Worm (Caenorhabditis elegans): ENCODE measurements around the gene dlc-4.
"Not testable (repeated sequence)": the region's sequence is repeated elsewhere in the genome, so short reads cannot be mapped to it uniquely, and the experiment has no call there.

The dlc-4 gene

DNA sequence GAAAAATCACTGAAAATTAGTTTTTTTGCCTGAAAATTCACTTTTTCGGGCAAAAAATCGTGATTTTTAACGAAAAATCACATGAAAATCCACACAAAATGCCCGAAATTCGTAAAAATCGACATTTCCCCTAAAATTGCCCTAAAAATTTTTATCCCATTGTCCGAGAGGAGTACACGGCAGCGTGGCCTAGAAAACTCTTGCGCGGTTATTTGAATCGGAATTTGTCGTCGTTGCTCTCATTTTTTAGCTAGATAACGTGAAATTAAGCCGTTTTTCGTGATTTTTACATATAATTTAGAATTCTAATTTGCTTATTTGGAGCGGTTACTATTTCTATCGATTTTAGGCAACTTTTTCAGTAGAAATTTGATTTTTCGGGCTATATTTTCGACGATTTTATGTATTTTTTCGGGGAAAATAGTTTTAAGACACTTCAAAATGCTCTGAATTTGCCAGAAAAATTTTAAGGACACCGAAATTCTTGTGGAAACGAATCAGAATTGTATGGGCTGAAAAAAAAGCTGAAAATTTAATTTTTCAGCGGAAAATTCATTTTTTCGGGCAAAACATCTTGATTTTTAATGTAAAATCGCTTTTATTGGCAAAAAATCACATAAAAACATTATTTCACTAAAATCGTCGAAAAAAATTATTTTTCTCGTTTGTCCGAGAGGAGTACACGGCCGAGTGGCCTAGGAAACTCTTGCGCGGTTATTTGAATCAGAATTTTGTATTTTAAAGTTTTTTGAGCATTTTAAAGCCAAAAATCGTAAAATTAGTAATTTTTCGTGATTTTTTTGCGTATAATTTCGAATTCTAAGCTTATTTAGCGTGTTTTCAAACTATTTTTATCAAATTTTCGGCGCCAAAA, 27.7 kb upstream of the dlc-4 start (continued):
- TF ChIP-seq nhr-129 (tag; optimal IDR thresholded peaks at IDR 0.05): peak; percentile 3
- TF ChIP-seq fos-1 (tag; optimal IDR thresholded peaks at IDR 0.05): peak; percentile 20

DNA sequence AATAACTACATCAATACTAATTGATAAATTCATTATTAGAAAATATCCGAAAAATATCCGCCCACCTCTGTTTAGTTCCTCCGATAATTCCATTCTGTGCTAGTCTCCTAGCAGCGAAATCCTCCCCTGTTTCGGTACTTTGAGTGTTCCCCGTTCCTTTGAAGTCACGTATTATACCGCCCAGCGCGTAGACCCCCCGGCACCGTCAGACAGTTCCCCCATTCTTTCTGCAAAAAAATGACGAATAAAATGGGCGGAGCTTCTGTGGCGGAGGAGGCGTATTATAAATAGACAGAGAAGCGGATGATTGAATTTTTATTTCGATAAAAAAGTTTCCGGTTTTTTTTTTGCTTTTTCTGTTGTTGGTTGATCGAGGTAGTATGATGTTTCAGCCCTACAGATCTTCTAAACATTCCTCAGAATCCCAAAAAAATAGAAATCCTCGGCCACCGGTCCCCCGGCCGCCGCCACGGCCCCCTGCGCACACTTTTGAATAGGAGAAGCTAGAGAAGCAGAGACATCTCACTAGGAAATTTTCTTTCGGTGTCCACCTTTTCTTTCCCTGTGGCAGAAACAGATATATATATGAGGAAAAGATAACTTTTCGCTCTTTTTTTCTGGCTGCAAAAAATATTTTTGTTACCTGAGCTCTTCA, 21.0 kb upstream of the dlc-4 start:
- peak in 1 of 2 experiments; percentile 0 for TF ChIP-seq lsy-2 (tag; optimal IDR thresholded peaks at IDR 0.05)
- peak; percentile 26 for TF ChIP-seq unc-55 (GFP tag; optimal IDR thresholded peaks at IDR 0.05)
- no peak for TF ChIP-seq sma-3 (GFP tag; optimal IDR thresholded peaks at IDR 0.05)

DNA sequence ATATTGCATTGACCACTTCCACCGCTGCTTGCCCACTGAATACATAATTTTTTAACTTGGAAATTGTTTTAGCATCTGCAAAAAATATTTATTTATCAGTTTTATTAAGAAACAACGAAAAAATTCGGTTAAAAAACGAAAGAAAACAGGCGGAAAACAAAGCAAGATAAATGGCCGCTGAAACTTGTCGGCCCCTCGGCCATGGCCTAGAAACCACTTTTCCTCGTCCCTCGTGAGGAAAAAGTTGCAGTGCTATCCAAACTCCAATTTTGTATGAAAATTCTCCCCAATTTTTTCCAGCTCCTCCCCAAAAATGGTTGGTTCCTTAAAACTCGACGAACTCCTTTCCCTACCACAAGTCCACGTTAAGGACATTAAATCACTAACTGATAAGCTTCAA, 18.7 kb upstream of the dlc-4 start, which contains the start of gene Y10G11A.1:
Gene Y10G11A.1 (plus strand): TSS at position 301 of the 400 bp plus-strand sequence.
- not testable (repeated sequence) for TF ChIP-seq nhr-10, elt-1, alr-1 (tag; optimal IDR thresholded peaks at IDR 0.05)

DNA sequence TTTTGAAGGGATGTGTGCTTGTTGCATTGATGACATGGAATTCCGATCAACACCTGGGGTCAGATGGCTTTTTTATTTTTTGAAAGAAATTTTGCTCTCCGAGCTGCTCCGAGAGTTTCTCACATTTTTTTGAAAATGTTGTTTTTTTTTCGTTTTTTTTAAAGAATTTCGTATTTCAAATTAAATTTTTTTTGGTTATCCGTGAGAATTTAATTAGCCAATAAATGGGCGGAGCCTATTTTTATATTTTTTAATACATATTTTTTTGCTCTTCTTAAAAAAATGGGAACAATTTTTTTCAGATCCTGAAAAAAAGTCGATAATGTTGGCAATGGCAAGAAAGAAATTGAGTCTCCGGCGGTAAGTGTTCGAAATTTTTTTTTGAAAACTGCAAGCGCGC, 11.1 kb upstream of the dlc-4 start, which contains the start of gene dlc-3:
Gene dlc-3 (plus strand): TSS at position 301 of the 400 bp plus-strand sequence.
- TF ChIP-seq sem-4 (tag; optimal IDR thresholded peaks at IDR 0.05) (no peak), zag-1 (tag; optimal IDR thresholded peaks at IDR 0.05) (no peak), nhr-11 (tag; optimal IDR thresholded peaks at IDR 0.05) (no peak), sma-9 (GFP tag; optimal IDR thresholded peaks at IDR 0.05) (no peak), sma-9 (tag; optimal IDR thresholded peaks at IDR 0.05) (no peak), elt-1 (tag; optimal IDR thresholded peaks at IDR 0.05) (no peak)

DNA sequence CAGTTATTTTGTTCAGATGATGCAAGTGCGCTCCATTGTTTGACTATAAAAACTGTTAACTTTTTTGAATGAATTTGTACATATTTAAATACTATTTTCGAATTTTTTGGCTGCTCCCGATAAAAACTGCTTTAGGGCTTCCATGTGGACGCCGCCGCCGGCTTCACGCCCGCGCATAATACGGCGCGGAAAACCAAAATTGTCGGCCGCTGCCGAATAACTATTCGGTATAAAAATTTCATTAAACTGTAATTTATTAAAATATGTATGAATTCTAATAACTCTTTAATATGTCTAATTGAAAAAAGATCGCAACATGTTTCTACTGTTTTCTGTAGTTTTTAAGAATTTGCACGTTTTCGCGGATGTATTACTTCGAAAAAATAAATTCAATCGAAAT, 3.6 kb downstream of the dlc-4 start:
- TF ChIP-seq nhr-25 (tag; optimal IDR thresholded peaks at IDR 0.05) (no peak), lin-11 (tag; optimal IDR thresholded peaks at IDR 0.05) (no peak), unc-39 (tag; optimal IDR thresholded peaks at IDR 0.05) (no peak), fos-1 (tag; optimal IDR thresholded peaks at IDR 0.05) (no peak), nhr-23 (tag; optimal IDR thresholded peaks at IDR 0.05) (no peak), dmd-4 (tag; optimal IDR thresholded peaks at IDR 0.05) (no peak), skn-1 (tag; optimal IDR thresholded peaks at IDR 0.05) (no peak), C34F6.9 (tag; optimal IDR thresholded peaks at IDR 0.05) (no peak), ztf-1 (GFP tag; conservative IDR thresholded peaks at IDR 0.05) (no peak), mab-5 (tag; optimal IDR thresholded peaks at IDR 0.05) (no peak), nhr-77 (tag; optimal IDR thresholded peaks at IDR 0.05) (no peak), ztf-4 (tag; optimal IDR thresholded peaks at IDR 0.05) (no peak), nhr-21 (tag; optimal IDR thresholded peaks at IDR 0.05) (no peak), crh-2 (tag; optimal IDR thresholded peaks at IDR 0.05) (no peak), ama-1 (optimal IDR thresholded peaks at IDR 0.05) (no peak), mbf-1 (tag; optimal IDR thresholded peaks at IDR 0.05) (no peak)

DNA sequence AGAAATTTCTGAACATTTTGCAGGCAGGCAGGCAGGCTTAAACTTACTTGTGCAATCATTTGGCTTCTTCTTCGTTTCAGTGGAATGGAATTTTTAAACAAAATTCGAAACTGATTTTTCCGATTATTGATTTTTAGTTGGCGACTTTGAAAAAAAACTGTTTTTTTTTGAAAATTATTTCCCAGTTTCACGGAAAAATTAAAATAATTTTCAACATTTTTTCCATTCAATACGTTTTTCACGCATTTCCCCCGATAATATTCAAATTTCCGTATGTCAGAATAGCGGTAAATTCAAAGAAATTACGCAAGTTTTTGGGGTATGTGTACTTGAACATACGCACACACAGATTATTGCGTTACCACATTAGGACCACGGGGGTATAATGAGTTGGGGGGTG, 27.8 kb downstream of the dlc-4 start, which contains the start of gene VY10G11R.1:
Gene VY10G11R.1 (minus strand): TSS at position 101 of the 400 bp plus-strand sequence.
- not testable (repeated sequence) for TF ChIP-seq ztf-11 (tag; optimal IDR thresholded peaks at IDR 0.05); ceh-82 (tag; optimal IDR thresholded peaks at IDR 0.05); sma-3 (GFP tag; optimal IDR thresholded peaks at IDR 0.05)

DNA sequence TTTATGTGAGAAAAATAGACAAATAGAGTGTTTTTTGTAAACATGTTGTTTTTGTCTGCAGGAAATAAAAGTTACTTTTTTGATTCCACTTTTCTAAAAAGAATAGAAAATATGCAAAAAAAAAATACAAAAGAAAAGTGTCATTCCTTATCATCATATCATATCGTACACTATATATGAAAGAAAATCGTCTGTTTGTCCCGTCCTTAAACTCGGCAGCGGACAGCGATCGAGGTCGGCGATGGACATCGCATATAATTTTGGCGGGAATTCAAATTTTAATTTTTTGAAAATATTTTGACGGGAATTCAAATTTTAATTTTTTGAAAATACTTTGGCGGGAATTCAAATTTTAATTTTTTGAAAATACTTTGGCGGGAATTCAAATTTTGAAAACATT, 28.5 kb downstream of the dlc-4 start:
- TF ChIP-seq mab-5 (tag; optimal IDR thresholded peaks at IDR 0.05) (no peak), ztf-11 (tag; optimal IDR thresholded peaks at IDR 0.05) (no peak), lin-13 (GFP tag; optimal IDR thresholded peaks at IDR 0.05) (no peak), ama-1 (optimal IDR thresholded peaks at IDR 0.05) (no peak), zag-1 (tag; optimal IDR thresholded peaks at IDR 0.05) (no peak), ztf-4 (tag; optimal IDR thresholded peaks at IDR 0.05) (no peak), snpc-4 (tag; optimal IDR thresholded peaks at IDR 0.05) (no peak), elt-1 (tag; optimal IDR thresholded peaks at IDR 0.05) (no peak), aly-2 (tag; optimal IDR thresholded peaks at IDR 0.05) (no peak), skn-1 (tag; optimal IDR thresholded peaks at IDR 0.05) (no peak)

All from whole organism, L2 larva.